Worm (Caenorhabditis elegans): ENCODE results near the gene F23A7.3.

F23A7.3 gene

ce11 chrX:16271147-16271546 lies 51.3 kb downstream of the F23A7.3 start (continued):
- TF ChIP-seq lsl-1 (GFP tag; optimal IDR thresholded peaks at IDR 0.05) (no peak), dpl-1 (GFP tag; optimal IDR thresholded peaks at IDR 0.05) (no peak), F33H1.4 (GFP tag; IDR thresholded peaks at IDR 0.05) (no peak), T07F8.4 (tag; optimal IDR thresholded peaks at IDR 0.05) (peak; percentile 50), nhr-90 (tag; optimal IDR thresholded peaks at IDR 0.05) (peak; percentile 70), lin-26 (GFP tag; IDR thresholded peaks at IDR 0.05) (peak; percentile 86), athp-1 (tag; optimal IDR thresholded peaks at IDR 0.05) (no peak), tbp1 (GFP tag; optimal IDR thresholded peaks at IDR 0.05) (peak; percentile 96), unc-130 (GFP tag; optimal IDR thresholded peaks at IDR 0.05) (peak; percentile 16), somi-1 (GFP tag; optimal IDR thresholded peaks at IDR 0.05) (peak; percentile 38), F49E8.2 (tag; optimal IDR thresholded peaks at IDR 0.05; ENCODE audit: insufficient read depth) (no peak), lag-1 (GFP tag; IDR thresholded peaks at IDR 0.05) (no peak), dox-1 (GFP tag; IDR thresholded peaks at IDR 0.05) (peak; percentile 61), ztf-26 (tag; optimal IDR thresholded peaks at IDR 0.05) (no peak), B0019.2 (GFP tag; conservative IDR thresholded peaks at IDR 0.05) (no peak), F55B11.4 (tag; optimal IDR thresholded peaks at IDR 0.05; ENCODE audit: borderline replicate concordance, insufficient read depth) (no peak), madf-3 (GFP tag; IDR thresholded peaks at IDR 0.05) (no peak), Y56A3A.18 (GFP tag; IDR thresholded peaks at IDR 0.05) (peak; percentile 44; the same call in 1 of the 2 replicates), aptf-3 (GFP tag; IDR thresholded peaks at IDR 0.05) (no peak), ceh-91 (GFP tag; IDR thresholded peaks at IDR 0.05) (no peak), sdz-38 (tag; optimal IDR thresholded peaks at IDR 0.05) (no peak), madf-6 (GFP tag; IDR thresholded peaks at IDR 0.05) (no peak; the same call in 1 of the 2 replicates)
